Worm (Caenorhabditis elegans) whole organism, young adult: ENCODE results near the gene F14B8.5.

ENCODE experiments used
- B0035.1 ChIP-seq: sonication (generic microtip); optimal IDR thresholded peaks from 2 replicates; lab custom pipeline; 2016; ENCODE audit warnings: missing genetic modification characterization, mild to moderate bottlenecking, missing compliant biosample characterization, missing genotype, missing genetic modification reagents
- B0261.1 ChIP-seq: sonication (generic microtip); optimal IDR thresholded peaks from 2 replicates; lab custom pipeline; 2016; ENCODE audit warnings: mild to moderate bottlenecking, missing genetic modification characterization, moderate library complexity, missing compliant biosample characterization
- B0336.3 ChIP-seq: fragments of 200-800 bp; sonication (Bioruptor generic); IDR thresholded peaks from 2 replicates; pipeline ENCODE4 v1.3.6; 2022; ENCODE audit warnings: missing genetic modification characterization, missing compliant biosample characterization
- C17E4.6 ChIP-seq: fragments of 200-800 bp; sonication (Bioruptor generic); IDR thresholded peaks from 2 replicates; pipeline ENCODE4 v1.3.6; 2022; ENCODE audit warnings: missing genetic modification reagents, missing genetic modification characterization, missing compliant biosample characterization
- F22D6.2 ChIP-seq: sonication (generic microtip); optimal IDR thresholded peaks from 2 replicates; lab custom pipeline; 2016; ENCODE audit warnings: mild to moderate bottlenecking, missing genetic modification characterization, missing compliant biosample characterization
- F23B12.7 ChIP-seq: sonication (generic microtip); optimal IDR thresholded peaks from 2 replicates; lab custom pipeline; 2017; ENCODE audit warnings: missing genetic modification characterization, mild to moderate bottlenecking, missing compliant biosample characterization, antibody characterized with exemption, moderate library complexity; ENCODE audit not compliant: insufficient read depth
- F33H1.4 ChIP-seq: fragments of 200-800 bp; sonication (Bioruptor generic); IDR thresholded peaks from 2 replicates; pipeline ENCODE4 v1.3.6; 2022; ENCODE audit warnings: missing genetic modification reagents, missing genetic modification characterization, missing compliant biosample characterization
- F37B4.10 ChIP-seq: fragments of 200-800 bp; sonication (Bioruptor generic); IDR thresholded peaks from 2 replicates; pipeline ENCODE4 v1.3.6; 2022; ENCODE audit warnings: missing genetic modification characterization, missing compliant biosample characterization
- F52B5.7 ChIP-seq: sonication (generic microtip); optimal IDR thresholded peaks from 2 replicates; lab custom pipeline; 2016; ENCODE audit warnings: mild to moderate bottlenecking, missing genetic modification characterization, missing compliant biosample characterization
- K12H6.12 ChIP-seq: fragments of 200-800 bp; sonication (Bioruptor generic); optimal IDR thresholded peaks from 2 replicates; lab custom pipeline; 2018; ENCODE audit warnings: mild to moderate bottlenecking, missing genetic modification characterization, missing compliant biosample characterization
- T26A5.8 ChIP-seq: sonication (generic microtip); optimal IDR thresholded peaks from 2 replicates; lab custom pipeline; 2016; ENCODE audit warnings: missing genetic modification characterization, missing compliant biosample characterization
- Y95B8A.8 ChIP-seq: fragments of 200-800 bp; sonication (Bioruptor generic); IDR thresholded peaks from 2 replicates; pipeline ENCODE4 v1.3.6; 2022; ENCODE audit warnings: missing genetic modification reagents, missing genetic modification characterization, missing compliant biosample characterization
- ama-1 ChIP-seq, 3 experiments: fragments of 150-350 bp in 1 of 3; sonication (generic microtip) in 2 of 3; optimal IDR thresholded peaks; 2 replicates each; lab custom pipeline; 2014 to 2018; ENCODE audit warnings: missing biosample characterization in 2 of 3, missing genetic modification characterization in 2 of 3, missing genetic modification reagents in 2 of 3
- attf-3 ChIP-seq: fragments of 200-800 bp; sonication (Bioruptor generic); conservative IDR thresholded peaks from 2 replicates; pipeline ENCODE4 v1.3.6; 2022; ENCODE audit warnings: missing genetic modification reagents, missing genetic modification characterization, missing compliant biosample characterization
- bed-1 ChIP-seq: fragments of 200-800 bp; sonication (Bioruptor generic); IDR thresholded peaks from 2 replicates; pipeline ENCODE4 v1.3.6; 2022; ENCODE audit warnings: missing genetic modification reagents, missing genetic modification characterization, missing compliant biosample characterization
- cebp-1 ChIP-seq, 2 experiments: fragments of 200-800 bp in 1 of 2; sonication (Bioruptor generic) in 1 of 2; sonication (generic microtip) in 1 of 2; IDR thresholded peaks in 1 of 2; optimal IDR thresholded peaks in 1 of 2; 2 replicates each; pipeline versions ENCODE4 v1.3.6 to Lab custom; 2017 to 2022; ENCODE audit warnings: missing compliant biosample characterization in 2 of 2, missing genetic modification characterization in 2 of 2, mild to moderate bottlenecking in 1 of 2, missing genetic modification reagents in 1 of 2, moderate library complexity in 1 of 2
- ceh-79 ChIP-seq: sonication (generic microtip); optimal IDR thresholded peaks from 2 replicates; lab custom pipeline; 2017; ENCODE audit warnings: mild to moderate bottlenecking, missing genetic modification characterization, missing compliant biosample characterization
- dpff-1 ChIP-seq: sonication (generic microtip); optimal IDR thresholded peaks from 2 replicates; lab custom pipeline; 2017; ENCODE audit warnings: mild to moderate bottlenecking, missing genetic modification characterization, missing compliant biosample characterization
- dpl-1 ChIP-seq: fragments of 150-350 bp; optimal IDR thresholded peaks from 2 replicates; lab custom pipeline; 2014; ENCODE audit warnings: missing biosample characterization, missing genetic modification reagents, missing genetic modification characterization
- efl-1 ChIP-seq: fragments of 150-350 bp; optimal IDR thresholded peaks from 2 replicates; lab custom pipeline; 2014; ENCODE audit warnings: missing biosample characterization, missing genetic modification reagents, missing genetic modification characterization
- egrh-3 ChIP-seq: fragments of 200-800 bp; sonication (Bioruptor generic); IDR thresholded peaks from 2 replicates; pipeline ENCODE4 v1.3.6; 2022; ENCODE audit warnings: missing genetic modification reagents, missing genetic modification characterization, missing compliant biosample characterization
- hlh-26 ChIP-seq: fragments of 200-800 bp; sonication (Bioruptor generic); conservative IDR thresholded peaks from 2 replicates; pipeline ENCODE4 v1.3.6; 2022; ENCODE audit warnings: missing genetic modification reagents, missing genetic modification characterization, missing compliant biosample characterization
- hmg-1.2 ChIP-seq: fragments of 200-800 bp; sonication (Bioruptor generic); IDR thresholded peaks from 2 replicates; pipeline ENCODE4 v1.3.6; 2022; ENCODE audit warnings: missing genetic modification reagents, missing genetic modification characterization, missing compliant biosample characterization
- lin-26 ChIP-seq: fragments of 200-800 bp; sonication (Bioruptor generic); IDR thresholded peaks from 2 replicates; pipeline ENCODE4 v1.3.6; 2022; ENCODE audit warnings: missing genetic modification reagents, missing genetic modification characterization, missing compliant biosample characterization
- lin-40 ChIP-seq: sonication (generic microtip); optimal IDR thresholded peaks from 2 replicates; lab custom pipeline; 2016; ENCODE audit warnings: missing genetic modification characterization, mild to moderate bottlenecking, missing compliant biosample characterization, missing genotype, missing genetic modification reagents
- lin-54 ChIP-seq: fragments of 200-800 bp; sonication (Bioruptor generic); optimal IDR thresholded peaks from 2 replicates; lab custom pipeline; 2018; ENCODE audit warnings: mild to moderate bottlenecking, missing genetic modification characterization, missing compliant biosample characterization
- lsl-1 ChIP-seq: fragments of 200-800 bp; sonication (Bioruptor generic); optimal IDR thresholded peaks from 2 replicates; lab custom pipeline; 2018; ENCODE audit warnings: mild to moderate bottlenecking, missing genetic modification characterization, moderate library complexity, missing compliant biosample characterization
- madf-10 ChIP-seq: sonication (generic microtip); optimal IDR thresholded peaks from 2 replicates; lab custom pipeline; 2016; ENCODE audit warnings: mild to moderate bottlenecking, missing genetic modification characterization, missing compliant biosample characterization
- madf-8 ChIP-seq: fragments of 200-800 bp; sonication (Bioruptor generic); conservative IDR thresholded peaks from 2 replicates; pipeline ENCODE4 v1.3.6; 2022; ENCODE audit warnings: missing genetic modification reagents, missing genetic modification characterization, missing compliant biosample characterization
- mxl-1 ChIP-seq: sonication (generic microtip); optimal IDR thresholded peaks from 2 replicates; lab custom pipeline; 2016; ENCODE audit warnings: missing genetic modification characterization, missing compliant biosample characterization
- nfyb-1 ChIP-seq: fragments of 200-800 bp; sonication (Bioruptor generic); IDR thresholded peaks from 2 replicates; pipeline ENCODE4 v1.3.6; 2022; ENCODE audit warnings: missing genetic modification reagents, missing genetic modification characterization, missing compliant biosample characterization
- nhr-120 ChIP-seq: fragments of 200-800 bp; sonication (Bioruptor generic); IDR thresholded peaks from 2 replicates; pipeline ENCODE4 v1.3.6; 2022; ENCODE audit warnings: missing genetic modification characterization, missing compliant biosample characterization
- nhr-90 ChIP-seq: sonication (generic microtip); optimal IDR thresholded peaks from 2 replicates; lab custom pipeline; 2016; ENCODE audit warnings: missing genotype, mild to moderate bottlenecking, missing genetic modification characterization, missing compliant biosample characterization
- rcor-1 ChIP-seq: fragments of 200-800 bp; sonication (Bioruptor generic); IDR thresholded peaks from 2 replicates; pipeline ENCODE4 v1.3.6; 2022; ENCODE audit warnings: missing genetic modification reagents, missing genetic modification characterization, missing compliant biosample characterization
- repo-1 ChIP-seq: sonication (generic microtip); optimal IDR thresholded peaks from 2 replicates; lab custom pipeline; 2017; ENCODE audit warnings: mild to moderate bottlenecking, missing genetic modification characterization, missing compliant biosample characterization
- sdz-38 ChIP-seq: sonication (generic microtip); optimal IDR thresholded peaks from 2 replicates; lab custom pipeline; 2016; ENCODE audit warnings: missing genotype, missing genetic modification characterization, missing compliant biosample characterization
- snpc-1.1 ChIP-seq: sonication (generic microtip); optimal IDR thresholded peaks from 2 replicates; lab custom pipeline; 2017; ENCODE audit warnings: missing genetic modification characterization, mild to moderate bottlenecking, missing compliant biosample characterization, antibody characterized with exemption, moderate library complexity, missing genotype, missing genetic modification reagents; ENCODE audit not compliant: insufficient read depth
- snpc-4 ChIP-seq, 5 experiments: fragments of 150-350 bp in 1 of 5; sonication (generic microtip) in 4 of 5; optimal IDR thresholded peaks; 2 replicates each; lab custom pipeline; 2014 to 2018; ENCODE audit warnings: missing genetic modification characterization in 5 of 5, missing biosample characterization in 3 of 5, antibody characterized with exemption in 2 of 5, mild to moderate bottlenecking in 2 of 5, missing compliant biosample characterization in 2 of 5, missing genotype in 2 of 5, moderate library complexity in 2 of 5, missing genetic modification reagents in 1 of 5
- tbx-9 ChIP-seq: sonication (generic microtip); optimal IDR thresholded peaks from 2 replicates; lab custom pipeline; 2016; ENCODE audit warnings: borderline replicate concordance, missing genetic modification characterization, inconsistent platforms, missing compliant biosample characterization
- zfh-2 ChIP-seq: fragments of 200-800 bp; sonication (Bioruptor generic); conservative IDR thresholded peaks from 2 replicates; pipeline ENCODE4 v1.3.6; 2022; ENCODE audit warnings: missing genetic modification reagents, missing genetic modification characterization, missing compliant biosample characterization
- zim-3 ChIP-seq: sonication (generic microtip); optimal IDR thresholded peaks from 2 replicates; lab custom pipeline; 2017; ENCODE audit warnings: mild to moderate bottlenecking, missing genetic modification characterization, moderate library complexity, missing compliant biosample characterization
- ztf-22 ChIP-seq: fragments of 200-800 bp; sonication (Bioruptor generic); optimal IDR thresholded peaks from 2 replicates; lab custom pipeline; 2018; ENCODE audit warnings: mild to moderate bottlenecking, missing genetic modification characterization, moderate library complexity, missing compliant biosample characterization
- ztf-26 ChIP-seq: sonication (generic microtip); optimal IDR thresholded peaks from 2 replicates; lab custom pipeline; 2017; ENCODE audit warnings: missing genetic modification characterization, missing compliant biosample characterization

F14B8.5 gene

DNA sequence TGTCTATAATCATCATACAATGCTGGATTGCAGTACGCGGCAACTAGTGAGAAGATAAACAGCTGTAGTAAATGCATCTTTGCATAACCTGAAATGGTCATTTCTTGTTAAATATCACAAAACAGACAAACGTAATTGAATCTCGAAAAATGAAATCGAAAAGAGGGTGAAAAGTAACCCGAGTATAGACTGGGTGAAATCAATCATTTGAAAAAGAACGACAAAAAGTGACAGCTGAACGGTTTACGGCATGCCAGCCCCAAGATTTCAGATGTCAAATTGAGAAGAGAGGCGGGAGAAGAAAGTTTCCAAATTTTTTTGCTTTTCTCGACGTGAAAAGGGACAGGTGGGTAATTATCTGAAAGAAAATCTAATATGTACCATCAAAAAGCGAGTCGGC is 28.7 kb downstream of the F14B8.5 start, which contains the start of gene F14B8.4:
Gene F14B8.4, minus strand, starts transcription at position 101 of the 400 bp plus-strand sequence.
- TF ChIP-seq madf-8 (GFP tag; lab: Robert Waterston, UW): no peak
- TF ChIP-seq bed-1 (GFP tag; lab: Robert Waterston, UW): no peak
- TF ChIP-seq nhr-90 (tag; lab: Kevin White, UChicago): no peak
- no peak for TF ChIP-seq efl-1
- no peak for TF ChIP-seq ztf-22 (GFP tag; lab: Kevin White, UChicago)
- no peak for TF ChIP-seq Y95B8A.8 (GFP tag; lab: Robert Waterston, UW)
- TF ChIP-seq F37B4.10 (GFP tag; lab: Robert Waterston, UW): no peak
- TF ChIP-seq ztf-26 (tag; lab: Kevin White, UChicago): no peak
- TF ChIP-seq dpff-1 (tag; lab: Kevin White, UChicago): no peak
- TF ChIP-seq sdz-38: no peak

DNA sequence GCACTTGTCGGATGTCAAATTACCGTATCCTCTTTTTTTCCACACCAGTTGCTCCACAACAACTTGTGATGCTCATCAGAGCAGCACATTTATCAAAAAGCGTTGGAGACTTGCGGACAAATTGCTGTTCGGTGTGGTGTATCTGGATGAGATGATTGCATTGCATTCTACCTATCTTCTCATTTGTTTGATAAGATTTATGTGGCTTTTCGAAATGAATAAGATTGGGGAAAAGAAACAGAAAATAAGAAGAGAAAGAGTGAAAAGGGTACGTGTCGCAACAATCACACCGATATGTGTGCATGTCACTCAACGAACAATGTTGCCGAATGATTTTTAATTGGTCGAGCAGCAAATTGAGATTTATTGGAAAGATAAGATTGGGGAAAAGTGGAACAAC is 34.4 kb downstream of the F14B8.5 start:
- TF ChIP-seq lin-26 (no peak), nhr-120 (GFP tag; lab: Robert Waterston, UW) (no peak), nfyb-1 (GFP tag; lab: Robert Waterston, UW) (no peak), madf-10 (tag; lab: Kevin White, UChicago) (no peak), B0336.3 (GFP tag; lab: Robert Waterston, UW) (no peak), F23B12.7 (tag; lab: Kevin White, UChicago) (no peak), ama-1 (optimal IDR thresholded peaks at IDR 0.05; lab: Kevin White, UChicago) (no peak), ama-1 (GFP tag; optimal IDR thresholded peaks at IDR 0.05; lab: Kevin White, UChicago) (no peak), repo-1 (tag; lab: Kevin White, UChicago) (no peak), F22D6.2 (tag; lab: Kevin White, UChicago) (no peak), zfh-2 (GFP tag; lab: Robert Waterston, UW) (no peak), bed-1 (GFP tag; lab: Robert Waterston, UW) (no peak), ceh-79 (tag; lab: Kevin White, UChicago) (no peak), tbx-9 (tag; lab: Kevin White, UChicago) (no peak), B0261.1 (tag; lab: Kevin White, UChicago) (no peak), rcor-1 (GFP tag; lab: Robert Waterston, UW) (no peak), hmg-1.2 (GFP tag; lab: Robert Waterston, UW) (no peak), C17E4.6 (GFP tag; lab: Robert Waterston, UW) (no peak), F52B5.7 (tag; lab: Kevin White, UChicago) (no peak), madf-8 (GFP tag; lab: Robert Waterston, UW) (no peak)

DNA sequence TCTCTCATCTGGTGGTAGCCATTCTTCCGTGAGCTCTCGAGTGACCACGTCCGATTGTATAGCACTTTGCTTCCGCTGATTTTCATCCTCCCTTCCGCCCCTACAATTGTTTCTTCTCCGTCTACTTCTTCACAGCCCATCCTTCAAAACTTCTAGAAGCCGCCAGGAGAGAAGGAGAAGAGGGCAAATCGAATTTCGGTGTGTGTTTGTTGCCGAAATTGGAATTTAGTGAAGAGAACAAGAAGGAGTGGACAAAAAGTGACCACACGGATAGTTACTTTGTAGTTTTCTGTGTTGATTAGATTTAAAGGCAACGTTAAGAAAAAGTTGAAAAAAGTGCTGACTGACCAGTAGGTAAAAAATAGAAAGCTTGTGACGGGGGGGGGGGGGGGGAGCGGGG is 35.4 kb downstream of the F14B8.5 start:
- TF ChIP-seq ama-1 (optimal IDR thresholded peaks at IDR 0.05; lab: Kevin White, UChicago): no peak
- TF ChIP-seq ama-1 (GFP tag; optimal IDR thresholded peaks at IDR 0.05; lab: Kevin White, UChicago): no peak
- TF ChIP-seq lsl-1 (GFP tag; lab: Kevin White, UChicago): no peak
- no peak for TF ChIP-seq nhr-120 (GFP tag; lab: Robert Waterston, UW)
- no peak for TF ChIP-seq snpc-4 (GFP tag; optimal IDR thresholded peaks at IDR 0.05; lab: Kevin White, UChicago)
- TF ChIP-seq snpc-4 (tag; optimal IDR thresholded peaks at IDR 0.05; lab: Kevin White, UChicago): no peak
- no peak for TF ChIP-seq K12H6.12 (tag; lab: Kevin White, UChicago)
- TF ChIP-seq egrh-3 (GFP tag; lab: Robert Waterston, UW): no peak
- no peak for TF ChIP-seq ztf-26 (tag; lab: Kevin White, UChicago)
- TF ChIP-seq hlh-26 (GFP tag; lab: Robert Waterston, UW): no peak

DNA sequence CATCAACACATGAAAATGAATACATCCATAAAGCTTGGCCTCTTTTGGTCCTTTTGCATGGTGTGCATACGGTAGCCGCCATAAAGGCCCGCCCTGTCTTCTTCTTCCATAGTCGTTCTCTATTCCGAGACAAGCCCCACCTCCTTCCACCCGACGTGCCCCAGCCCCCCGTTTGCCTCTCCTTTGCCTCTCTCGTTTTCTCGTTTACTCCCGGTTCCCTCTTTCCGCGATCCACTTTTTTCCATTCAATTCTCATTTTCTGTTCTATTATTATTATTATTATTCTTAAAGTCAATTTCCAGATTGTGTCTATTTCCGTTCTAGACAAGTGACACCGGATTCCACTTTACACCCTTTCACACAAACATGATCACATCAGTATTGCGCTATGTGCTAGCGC is 39.1 kb downstream of the F14B8.5 start, which contains the start of gene unc-6:
Gene unc-6, plus strand, starts transcription at position 301 of the 400 bp plus-strand sequence.
- TF ChIP-seq dpl-1 (GFP tag; lab: Kevin White, UChicago) (no peak), cebp-1 (GFP tag; IDR thresholded peaks at IDR 0.05; lab: Robert Waterston, UW) (no peak), cebp-1 (tag; optimal IDR thresholded peaks at IDR 0.05; lab: Kevin White, UChicago) (no peak), snpc-1.1 (no peak), zim-3 (tag; lab: Kevin White, UChicago) (no peak), B0035.1 (tag; lab: Kevin White, UChicago) (no peak), lin-54 (GFP tag; lab: Kevin White, UChicago) (no peak), attf-3 (GFP tag; lab: Robert Waterston, UW) (no peak), zfh-2 (GFP tag; lab: Robert Waterston, UW) (no peak), lin-40 (tag; lab: Kevin White, UChicago) (no peak), mxl-1 (no peak), F33H1.4 (GFP tag; lab: Robert Waterston, UW) (no peak), T26A5.8 (tag; lab: Kevin White, UChicago) (no peak)
